Worm (Caenorhabditis elegans) whole organism, midembryonic: Measurements from ENCODE around the gene srab-1.

Experiments
- med-1 ChIP-seq: sonication (generic microtip); optimal IDR thresholded peaks from 2 replicates; lab custom pipeline; 2017; ENCODE audit warnings: missing genetic modification characterization, mild to moderate bottlenecking, missing compliant biosample characterization, antibody characterized with exemption, missing genetic modification reagents; ENCODE audit not compliant: insufficient read depth
- ref-1 ChIP-seq: fragments of 200-800 bp; sonication (Bioruptor generic); conservative IDR thresholded peaks from 2 replicates; pipeline ENCODE4 v1.3.6; 2022; ENCODE audit warnings: missing genetic modification reagents, missing genetic modification characterization, missing compliant biosample characterization

DNA sequence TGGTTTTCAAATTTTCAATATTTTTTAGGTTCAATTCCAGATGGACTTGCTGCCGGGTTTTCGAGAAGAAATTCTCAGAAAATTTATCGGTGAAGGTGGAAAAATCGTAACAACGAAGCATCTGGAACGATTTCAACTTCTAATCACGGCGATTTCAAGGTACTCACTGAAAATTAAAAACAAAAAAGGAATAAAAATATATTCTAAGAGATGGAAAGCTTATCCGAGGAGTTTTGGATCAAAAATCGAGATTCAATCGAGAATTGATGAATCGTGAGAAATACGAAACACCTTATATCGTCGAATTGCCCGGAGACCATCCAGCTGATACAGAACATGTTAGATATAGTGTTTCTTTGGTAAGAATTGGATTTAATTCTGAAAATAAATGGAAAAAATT, 49.7 kb downstream of the srab-1 start, which contains the start of gene K11D12.12:
- TF ChIP-seq ref-1 (GFP tag; lab: Robert Waterston, UW): no peak
- no peak for TF ChIP-seq med-1 (GFP tag; lab: Kevin White, UChicago)
